Worm (Caenorhabditis elegans) whole organism, young adult: Measurements from ENCODE around the gene ZC262.4.
"Not testable (repeated sequence)": the region's sequence is repeated elsewhere in the genome, so short reads cannot be mapped to it uniquely, and the experiment has no call there.

Experiments used
- B0035.1 ChIP-seq: sonication (generic microtip); optimal IDR thresholded peaks from 2 replicates; lab custom pipeline; 2016; ENCODE audit warnings: missing genetic modification characterization, mild to moderate bottlenecking, missing compliant biosample characterization, missing genotype, missing genetic modification reagents
- nhr-120 ChIP-seq: fragments of 200-800 bp; sonication (Bioruptor generic); IDR thresholded peaks from 2 replicates; pipeline ENCODE4 v1.3.6; 2022; ENCODE audit warnings: missing genetic modification characterization, missing compliant biosample characterization

- TF ChIP-seq B0035.1 (tag; lab: Kevin White, UChicago); nhr-120 (GFP tag; lab: Robert Waterston, UW): not testable (repeated sequence)
Observed at ce11 chrIII:8339372-8339771, 5.0 kb upstream of the ZC262.4 start, which contains the start of gene clc-28.
